Worm (Caenorhabditis elegans) whole organism, late embryonic: Measurements from ENCODE around the gene sre-5.

ENCODE experiments used
- F13H6.1 ChIP-seq: sonication (generic microtip); optimal IDR thresholded peaks from 2 replicates; lab custom pipeline; 2016; ENCODE audit warnings: missing genetic modification characterization, missing compliant biosample characterization
- K09A11.1 ChIP-seq: sonication (generic microtip); optimal IDR thresholded peaks from 2 replicates; lab custom pipeline; 2017; ENCODE audit warnings: antibody characterized with exemption, mild to moderate bottlenecking, missing genetic modification characterization, missing compliant biosample characterization; ENCODE audit not compliant: insufficient read depth
- ceh-24 ChIP-seq: sonication (generic microtip); optimal IDR thresholded peaks from 2 replicates; lab custom pipeline; 2016; ENCODE audit warnings: mild to moderate bottlenecking, missing genetic modification characterization, missing compliant biosample characterization
- ceh-30 ChIP-seq: fragments of 150-350 bp; optimal IDR thresholded peaks from 2 replicates; lab custom pipeline; 2014; ENCODE audit warnings: missing biosample characterization, missing genetic modification characterization
- ceh-48 ChIP-seq: sonication (generic microtip); optimal IDR thresholded peaks from 2 replicates; lab custom pipeline; 2016; ENCODE audit warnings: missing genetic modification characterization, inconsistent platforms, missing compliant biosample characterization
- ceh-9 ChIP-seq: sonication (generic microtip); optimal IDR thresholded peaks from 2 replicates; lab custom pipeline; 2016; ENCODE audit warnings: mild to moderate bottlenecking, missing genetic modification characterization, inconsistent platforms, missing compliant biosample characterization
- dmd-4 ChIP-seq: sonication (generic microtip); optimal IDR thresholded peaks from 2 replicates; lab custom pipeline; 2016; ENCODE audit warnings: borderline replicate concordance, missing genetic modification characterization, missing compliant biosample characterization
- fkh-10 ChIP-seq: fragments of 150-350 bp; optimal IDR thresholded peaks from 2 replicates; lab custom pipeline; 2014; ENCODE audit warnings: missing biosample characterization, missing genetic modification reagents, missing genetic modification characterization
- nhr-11 ChIP-seq: fragments of 150-350 bp; optimal IDR thresholded peaks from 2 replicates; lab custom pipeline; 2014; ENCODE audit warnings: missing biosample characterization, missing genetic modification characterization
- sox-4 ChIP-seq: sonication (generic microtip); optimal IDR thresholded peaks from 2 replicates; lab custom pipeline; 2017; ENCODE audit warnings: mild to moderate bottlenecking, missing genetic modification characterization, inconsistent platforms, missing compliant biosample characterization

ce11 chrIV:3517582-3517981, 47.4 kb upstream of the sre-5 start:
- TF ChIP-seq fkh-10 (GFP tag; lab: Kevin White, UChicago), result no peak
- TF ChIP-seq ceh-48, result no peak
- no peak for TF ChIP-seq K09A11.1 (tag; lab: Kevin White, UChicago)
- TF ChIP-seq F13H6.1 (tag; lab: Kevin White, UChicago), result no peak
- no peak for TF ChIP-seq ceh-24 (tag; lab: Kevin White, UChicago)
- TF ChIP-seq ceh-30 (tag; lab: Kevin White, UChicago), result no peak
- no peak for TF ChIP-seq nhr-11 (tag; lab: Kevin White, UChicago)
- no peak for TF ChIP-seq dmd-4 (tag; lab: Kevin White, UChicago)
- TF ChIP-seq sox-4 (tag; lab: Kevin White, UChicago), result no peak
- no peak for TF ChIP-seq ceh-9
